Worm (Caenorhabditis elegans) whole organism, L2 larva: ENCODE measurements around the gene wht-6.

ENCODE experiments used
- C34F6.9 ChIP-seq: fragments of 150-350 bp; optimal IDR thresholded peaks from 2 replicates; lab custom pipeline; 2014; ENCODE audit warnings: missing biosample characterization, missing genetic modification characterization
- F13H6.1 ChIP-seq: sonication (generic microtip); optimal IDR thresholded peaks from 2 replicates; lab custom pipeline; 2016; ENCODE audit warnings: missing genetic modification characterization, missing compliant biosample characterization
- R02D3.7 ChIP-seq: fragments of 150-350 bp; optimal IDR thresholded peaks from 2 replicates; lab custom pipeline; 2014; ENCODE audit warnings: missing biosample characterization, missing genetic modification characterization
- Y55F3AM.14 ChIP-seq: fragments of 200-800 bp; sonication (Bioruptor generic); optimal IDR thresholded peaks from 2 replicates; lab custom pipeline; 2018; ENCODE audit warnings: mild to moderate bottlenecking, missing genetic modification characterization, missing compliant biosample characterization
- ZK546.5 ChIP-seq: sonication (generic microtip); optimal IDR thresholded peaks from 2 replicates; lab custom pipeline; 2017; ENCODE audit warnings: missing biosample characterization, missing genetic modification characterization
- alr-1 ChIP-seq: fragments of 150-350 bp; optimal IDR thresholded peaks from 2 replicates; lab custom pipeline; 2014; ENCODE audit warnings: missing biosample characterization, missing genetic modification characterization
- ama-1 ChIP-seq: fragments of 150-350 bp; optimal IDR thresholded peaks from 2 replicates; lab custom pipeline; 2018; ENCODE audit warnings: inconsistent platforms
- blmp-1 ChIP-seq: sonication (generic microtip); optimal IDR thresholded peaks from 2 replicates; lab custom pipeline; 2017; ENCODE audit warnings: missing genetic modification characterization, mild to moderate bottlenecking, missing compliant biosample characterization, antibody characterized with exemption, moderate library complexity; ENCODE audit not compliant: insufficient read depth
- ceh-16 ChIP-seq: fragments of 150-350 bp; optimal IDR thresholded peaks from 2 replicates; lab custom pipeline; 2014; ENCODE audit warnings: missing biosample characterization, missing genetic modification characterization
- ceh-82 ChIP-seq: fragments of 150-350 bp; optimal IDR thresholded peaks from 2 replicates; lab custom pipeline; 2014; ENCODE audit warnings: missing biosample characterization, missing genetic modification characterization
- crh-2 ChIP-seq: sonication (generic microtip); optimal IDR thresholded peaks from 2 replicates; lab custom pipeline; 2017; ENCODE audit warnings: missing biosample characterization, missing genetic modification characterization
- dmd-4 ChIP-seq: sonication (generic microtip); optimal IDR thresholded peaks from 2 replicates; lab custom pipeline; 2017; ENCODE audit warnings: missing biosample characterization, missing genetic modification characterization
- elt-1 ChIP-seq: fragments of 150-350 bp; optimal IDR thresholded peaks from 2 replicates; lab custom pipeline; 2014; ENCODE audit warnings: missing biosample characterization, missing genetic modification characterization
- elt-3 ChIP-seq: sonication (generic microtip); optimal IDR thresholded peaks from 2 replicates; lab custom pipeline; 2017; ENCODE audit warnings: missing biosample characterization, missing genetic modification characterization
- fos-1 ChIP-seq: fragments of 150-350 bp; optimal IDR thresholded peaks from 2 replicates; lab custom pipeline; 2014; ENCODE audit warnings: missing biosample characterization, missing genetic modification characterization
- gmeb-1 ChIP-seq: fragments of 150-350 bp; optimal IDR thresholded peaks from 2 replicates; lab custom pipeline; 2014; ENCODE audit warnings: missing biosample characterization, missing genetic modification characterization
- lin-11 ChIP-seq: fragments of 150-350 bp; sonication (generic microtip); optimal IDR thresholded peaks from 2 replicates; lab custom pipeline; 2014; ENCODE audit warnings: missing biosample characterization, missing genetic modification characterization, inconsistent platforms, mixed read lengths
- lin-13 ChIP-seq: fragments of 150-350 bp; optimal IDR thresholded peaks from 2 replicates; lab custom pipeline; 2014; ENCODE audit warnings: missing biosample characterization, missing genetic modification reagents, missing genetic modification characterization
- lsy-2 ChIP-seq, 2 experiments: fragments of 150-350 bp in 1 of 2; sonication (generic microtip) in 1 of 2; optimal IDR thresholded peaks; 2 replicates each; lab custom pipeline; 2014 to 2017; ENCODE audit warnings: missing biosample characterization in 2 of 2, missing genetic modification characterization in 2 of 2
- mab-5 ChIP-seq: fragments of 150-350 bp; optimal IDR thresholded peaks from 2 replicates; lab custom pipeline; 2014; ENCODE audit warnings: missing biosample characterization, missing genetic modification characterization
- mbf-1 ChIP-seq: sonication (generic microtip); optimal IDR thresholded peaks from 2 replicates; lab custom pipeline; 2017; ENCODE audit warnings: missing biosample characterization, missing genetic modification characterization
- mdl-1 ChIP-seq, 2 experiments: fragments of 150-350 bp in 1 of 2; sonication (generic microtip) in 1 of 2; optimal IDR thresholded peaks; 2 replicates each; lab custom pipeline; 2017; ENCODE audit warnings: missing biosample characterization in 2 of 2, missing genetic modification characterization in 2 of 2
- nhr-10 ChIP-seq: sonication (generic microtip); optimal IDR thresholded peaks from 2 replicates; lab custom pipeline; 2017; ENCODE audit warnings: missing biosample characterization, missing genetic modification characterization
- nhr-11 ChIP-seq: fragments of 150-350 bp; optimal IDR thresholded peaks from 2 replicates; lab custom pipeline; 2014; ENCODE audit warnings: missing biosample characterization, missing genetic modification characterization
- nhr-12 ChIP-seq: fragments of 150-350 bp; optimal IDR thresholded peaks from 2 replicates; lab custom pipeline; 2014; ENCODE audit warnings: missing biosample characterization, missing genetic modification characterization
- nhr-129 ChIP-seq: fragments of 150-350 bp; optimal IDR thresholded peaks from 2 replicates; lab custom pipeline; 2014; ENCODE audit warnings: missing biosample characterization, missing genetic modification characterization
- nhr-21 ChIP-seq: fragments of 150-350 bp; optimal IDR thresholded peaks from 2 replicates; lab custom pipeline; 2014; ENCODE audit warnings: missing biosample characterization, missing genetic modification characterization
- nhr-23 ChIP-seq: fragments of 150-350 bp; optimal IDR thresholded peaks from 2 replicates; lab custom pipeline; 2014; ENCODE audit warnings: missing biosample characterization, missing genetic modification reagents, missing genetic modification characterization
- nhr-237 ChIP-seq: fragments of 150-350 bp; optimal IDR thresholded peaks from 2 replicates; lab custom pipeline; 2014; ENCODE audit warnings: missing biosample characterization, missing genetic modification characterization
- nhr-25 ChIP-seq: fragments of 150-350 bp; sonication (generic microtip); optimal IDR thresholded peaks from 3 replicates; lab custom pipeline; 2014; ENCODE audit warnings: missing biosample characterization, missing genetic modification characterization
- nhr-6 ChIP-seq: fragments of 150-350 bp; optimal IDR thresholded peaks from 2 replicates; lab custom pipeline; 2014; ENCODE audit warnings: missing biosample characterization, missing genetic modification characterization
- nhr-77 ChIP-seq: fragments of 150-350 bp; optimal IDR thresholded peaks from 2 replicates; lab custom pipeline; 2014; ENCODE audit warnings: missing biosample characterization, missing genetic modification characterization
- peb-1 ChIP-seq: fragments of 150-350 bp; optimal IDR thresholded peaks from 2 replicates; lab custom pipeline; 2014; ENCODE audit warnings: missing biosample characterization, missing genetic modification characterization
- sem-4 ChIP-seq: fragments of 150-350 bp; optimal IDR thresholded peaks from 2 replicates; lab custom pipeline; 2014; ENCODE audit warnings: missing biosample characterization, missing genetic modification reagents, missing genetic modification characterization
- skn-1 ChIP-seq: sonication (generic microtip); optimal IDR thresholded peaks from 2 replicates; lab custom pipeline; 2017; ENCODE audit warnings: missing biosample characterization, missing genetic modification characterization
- sma-3 ChIP-seq: sonication (generic microtip); optimal IDR thresholded peaks from 2 replicates; lab custom pipeline; 2016; ENCODE audit warnings: missing genetic modification reagents, missing genetic modification characterization, missing compliant biosample characterization
- sma-9 ChIP-seq, 2 experiments: fragments of 150-350 bp in 1 of 2; sonication (generic microtip) in 1 of 2; optimal IDR thresholded peaks; 2 replicates each; lab custom pipeline; 2014 to 2016; ENCODE audit warnings: missing genetic modification characterization in 2 of 2, mild to moderate bottlenecking in 1 of 2, missing biosample characterization in 1 of 2, missing compliant biosample characterization in 1 of 2, missing genetic modification reagents in 1 of 2, moderate library complexity in 1 of 2
- snpc-4 ChIP-seq: fragments of 150-350 bp; optimal IDR thresholded peaks from 2 replicates; lab custom pipeline; 2014; ENCODE audit warnings: missing biosample characterization, missing genetic modification characterization
- unc-39 ChIP-seq: fragments of 150-350 bp; optimal IDR thresholded peaks from 2 replicates; lab custom pipeline; 2014; ENCODE audit warnings: missing biosample characterization, missing genetic modification characterization
- unc-55 ChIP-seq: fragments of 150-350 bp; sonication (generic microtip); optimal IDR thresholded peaks from 3 replicates; lab custom pipeline; 2014; ENCODE audit warnings: missing biosample characterization, missing genetic modification reagents, missing genetic modification characterization
- unc-62 ChIP-seq: fragments of 150-350 bp; optimal IDR thresholded peaks from 2 replicates; lab custom pipeline; 2014; ENCODE audit warnings: missing biosample characterization, missing genetic modification reagents, missing genetic modification characterization
- zag-1 ChIP-seq: fragments of 150-350 bp; optimal IDR thresholded peaks from 2 replicates; lab custom pipeline; 2014; ENCODE audit warnings: missing biosample characterization, missing genetic modification characterization
- ztf-1 ChIP-seq: fragments of 200-800 bp; sonication (Bioruptor generic); conservative IDR thresholded peaks from 2 replicates; pipeline ENCODE4 v1.3.6; 2022; ENCODE audit warnings: missing genetic modification characterization, missing compliant biosample characterization
- ztf-11 ChIP-seq: sonication (generic microtip); optimal IDR thresholded peaks from 2 replicates; lab custom pipeline; 2017; ENCODE audit warnings: missing biosample characterization, missing genetic modification characterization
- ztf-4 ChIP-seq: fragments of 150-350 bp; optimal IDR thresholded peaks from 2 replicates; lab custom pipeline; 2014; ENCODE audit warnings: missing biosample characterization, missing genetic modification characterization

The wht-6 gene

ce11 chrIII:6464113-6464571 is 7.4 kb upstream of the wht-6 start:
- no peak for TF ChIP-seq unc-62 (GFP tag; lab: Kevin White, UChicago)
- TF ChIP-seq alr-1 (tag; lab: Kevin White, UChicago): no peak
- TF ChIP-seq nhr-11: no peak
- peak; percentile 80 for TF ChIP-seq sma-9 (GFP tag; optimal IDR thresholded peaks at IDR 0.05; lab: Kevin White, UChicago)
- no peak for TF ChIP-seq sma-9 (tag; optimal IDR thresholded peaks at IDR 0.05; lab: Kevin White, UChicago)
- TF ChIP-seq nhr-12 (tag; lab: Kevin White, UChicago): no peak
- peak; percentile 79 for TF ChIP-seq C34F6.9 (tag; lab: Kevin White, UChicago)
- TF ChIP-seq mdl-1 (tag; optimal IDR thresholded peaks at IDR 0.05; lab: Kevin White, UChicago): peak; percentile 85 to 92
- no peak for TF ChIP-seq nhr-237 (tag; lab: Kevin White, UChicago)
- peak; percentile 85 for TF ChIP-seq unc-55 (GFP tag; lab: Kevin White, UChicago)
- peak; percentile 67 for TF ChIP-seq lin-11 (tag; lab: Kevin White, UChicago)
- no peak for TF ChIP-seq R02D3.7
- TF ChIP-seq Y55F3AM.14 (GFP tag; lab: Kevin White, UChicago): peak; percentile 89
- no peak for TF ChIP-seq nhr-77 (tag; lab: Kevin White, UChicago)
- no peak for TF ChIP-seq ztf-11 (tag; lab: Kevin White, UChicago)
- peak; percentile 85 for TF ChIP-seq ama-1 (lab: Kevin White, UChicago)
- TF ChIP-seq nhr-21: peak; percentile 86
- TF ChIP-seq nhr-10 (tag; lab: Kevin White, UChicago): no peak
- no peak for TF ChIP-seq ztf-1
- TF ChIP-seq snpc-4 (tag; lab: Kevin White, UChicago): peak; percentile 40
- TF ChIP-seq nhr-25 (tag; lab: Kevin White, UChicago): no peak
- TF ChIP-seq ceh-82 (tag; lab: Kevin White, UChicago): peak; percentile 66
- no peak for TF ChIP-seq dmd-4 (tag; lab: Kevin White, UChicago)
- peak; percentile 65 for TF ChIP-seq blmp-1
- TF ChIP-seq zag-1 (tag; lab: Kevin White, UChicago): peak; percentile 73
- peak; percentile 88 for TF ChIP-seq crh-2
- TF ChIP-seq unc-39: no peak
- no peak for TF ChIP-seq mbf-1 (tag; lab: Kevin White, UChicago)
- TF ChIP-seq sem-4: peak; percentile 68
- TF ChIP-seq lin-13: peak; percentile 66
- no peak for TF ChIP-seq skn-1 (tag; lab: Kevin White, UChicago)
- TF ChIP-seq nhr-6 (tag; lab: Kevin White, UChicago): peak; percentile 10
- TF ChIP-seq mab-5 (tag; lab: Kevin White, UChicago): peak; percentile 79
- TF ChIP-seq peb-1 (tag; lab: Kevin White, UChicago): peak; percentile 1
- TF ChIP-seq lsy-2 (tag; optimal IDR thresholded peaks at IDR 0.05; lab: Kevin White, UChicago): peak; percentile 75 to 83
- peak; percentile 85 for TF ChIP-seq gmeb-1
- TF ChIP-seq elt-1 (tag; lab: Kevin White, UChicago): no peak
- TF ChIP-seq F13H6.1 (tag; lab: Kevin White, UChicago): peak; percentile 94
- TF ChIP-seq nhr-23: no peak
- peak; percentile 91 for TF ChIP-seq sma-3 (GFP tag; lab: Kevin White, UChicago)
- TF ChIP-seq ZK546.5 (tag; lab: Kevin White, UChicago): no peak
- TF ChIP-seq fos-1: peak; percentile 98
- TF ChIP-seq ztf-4 (tag; lab: Kevin White, UChicago): peak; percentile 43
- peak; percentile 62 for TF ChIP-seq ceh-16 (tag; lab: Kevin White, UChicago)
- no peak for TF ChIP-seq elt-3
- peak; percentile 83 for TF ChIP-seq nhr-129 (tag; lab: Kevin White, UChicago)

DNA sequence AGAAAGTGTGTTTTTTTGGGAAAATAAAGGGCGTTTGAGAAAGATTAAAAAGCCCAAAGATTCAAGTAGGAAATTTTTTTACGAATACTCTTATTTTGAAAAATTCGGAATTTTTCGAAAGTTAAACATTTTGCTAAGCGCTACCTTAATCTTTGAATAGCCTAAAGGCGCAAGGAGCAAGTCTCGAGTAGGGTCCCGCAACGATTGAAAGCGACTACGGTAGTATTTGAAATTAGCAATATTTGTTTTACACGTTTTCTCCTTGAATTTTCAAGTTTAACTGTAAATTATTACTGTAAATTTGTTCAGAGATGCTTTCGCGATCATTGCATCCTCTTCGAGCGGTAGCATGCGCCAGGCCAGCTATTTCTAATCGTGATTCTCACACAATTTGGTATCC is 6.6 kb upstream of the wht-6 start, which contains the start of gene nduf-2.2:
Gene nduf-2.2, plus strand, starts transcription at position 310 of the 400 bp plus-strand sequence.
- TF ChIP-seq dmd-4 (tag; lab: Kevin White, UChicago): no peak
- TF ChIP-seq ama-1 (lab: Kevin White, UChicago): no peak
- no peak for TF ChIP-seq unc-39
- no peak for TF ChIP-seq nhr-21
- TF ChIP-seq unc-55 (GFP tag; lab: Kevin White, UChicago): no peak
- no peak for TF ChIP-seq R02D3.7
- no peak for TF ChIP-seq elt-3
- no peak for TF ChIP-seq ZK546.5 (tag; lab: Kevin White, UChicago)
